Fruit fly (Drosophila melanogaster): Measurements from ENCODE around the gene CG5937.

DNA sequence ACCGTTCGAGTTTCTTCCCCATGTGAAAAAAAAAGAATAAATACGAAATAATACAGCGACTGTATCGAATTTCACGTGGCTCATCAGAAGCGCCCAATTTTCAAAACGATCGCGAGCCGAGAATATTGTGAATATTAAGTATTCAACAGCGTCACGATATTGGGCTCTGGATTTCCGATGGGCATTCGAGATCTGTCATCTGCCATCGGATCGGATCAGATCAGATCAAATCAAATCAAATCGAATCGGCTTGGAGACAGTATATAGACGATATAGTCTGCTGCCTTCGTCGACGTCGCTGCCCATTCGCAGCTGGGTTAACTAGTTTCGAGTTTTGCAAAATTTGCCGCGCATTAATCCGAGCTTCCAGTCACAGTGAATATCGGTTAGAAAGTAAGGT is 54.8 kb downstream of the CG5937 start:
- TF ChIP-seq CG34367 (tag; optimal IDR thresholded peaks at IDR 0.05) (no peak), CG12605 (GFP tag; IDR thresholded peaks at IDR 0.05) (no peak), fd96Ca (GFP tag; IDR thresholded peaks at IDR 0.05) (no peak), D1 (tag; optimal IDR thresholded peaks at IDR 0.05) (no peak), CG9948 (tag; optimal IDR thresholded peaks at IDR 0.05) (no peak), CG32121 (GFP tag; IDR thresholded peaks at IDR 0.05) (no peak), Snoo (tag; optimal IDR thresholded peaks at IDR 0.05) (no peak), Pif1A (GFP tag; optimal IDR thresholded peaks at IDR 0.05) (no peak)
